Worm (Caenorhabditis elegans) whole organism, mixed stage, embryonic: ENCODE measurements around the gene T04H1.5.

ENCODE experiments used
- ceh-39 ChIP-seq: fragments of 150-350 bp; optimal IDR thresholded peaks from 2 replicates; lab custom pipeline; 2014; ENCODE audit warnings: missing biosample characterization, missing genetic modification characterization
- ceh-43 ChIP-seq: fragments of 200-800 bp; sonication (Bioruptor generic); optimal IDR thresholded peaks from 2 replicates; lab custom pipeline; 2018; ENCODE audit warnings: mild to moderate bottlenecking, missing genetic modification characterization, moderate library complexity, missing compliant biosample characterization
- ces-1 ChIP-seq: fragments of 150-350 bp; optimal IDR thresholded peaks from 2 replicates; lab custom pipeline; 2014; ENCODE audit warnings: missing biosample characterization, missing genetic modification reagents, missing genetic modification characterization
- cnd-1 ChIP-seq: fragments of 200-800 bp; sonication (Bioruptor generic); optimal IDR thresholded peaks from 2 replicates; lab custom pipeline; 2018; ENCODE audit warnings: mild to moderate bottlenecking, missing genetic modification characterization, missing compliant biosample characterization
- elt-1 ChIP-seq: sonication (generic microtip); optimal IDR thresholded peaks from 2 replicates; lab custom pipeline; 2017; ENCODE audit warnings: missing genetic modification characterization, mild to moderate bottlenecking, missing compliant biosample characterization, antibody characterized with exemption, moderate library complexity, borderline replicate concordance; ENCODE audit not compliant: insufficient read depth
- elt-3 ChIP-seq: fragments of 150-350 bp; optimal IDR thresholded peaks from 2 replicates; lab custom pipeline; 2014; ENCODE audit warnings: missing biosample characterization, missing genetic modification characterization
- lin-13 ChIP-seq: fragments of 150-350 bp; optimal IDR thresholded peaks from 2 replicates; lab custom pipeline; 2014; ENCODE audit warnings: missing biosample characterization, missing genetic modification characterization
- lsy-2 ChIP-seq: fragments of 150-350 bp; optimal IDR thresholded peaks from 2 replicates; lab custom pipeline; 2014; ENCODE audit warnings: missing biosample characterization, missing genetic modification characterization
- nhr-12 ChIP-seq: fragments of 150-350 bp; optimal IDR thresholded peaks from 2 replicates; lab custom pipeline; 2014; ENCODE audit warnings: missing biosample characterization, missing genetic modification characterization
- nhr-237 ChIP-seq: fragments of 150-350 bp; optimal IDR thresholded peaks from 2 replicates; lab custom pipeline; 2014; ENCODE audit warnings: missing biosample characterization, missing genetic modification characterization
- nhr-28 ChIP-seq: fragments of 150-350 bp; optimal IDR thresholded peaks from 2 replicates; lab custom pipeline; 2014; ENCODE audit warnings: missing biosample characterization, missing genetic modification characterization
- pha-4 ChIP-seq: fragments of 150-350 bp; optimal IDR thresholded peaks from 2 replicates; lab custom pipeline; 2018; ENCODE audit warnings: missing biosample characterization, missing genetic modification reagents, missing genetic modification characterization
- snpc-4 ChIP-seq: fragments of 150-350 bp; optimal IDR thresholded peaks from 2 replicates; lab custom pipeline; 2014; ENCODE audit warnings: missing biosample characterization, missing genetic modification characterization
- unc-39 ChIP-seq: fragments of 150-350 bp; optimal IDR thresholded peaks from 2 replicates; lab custom pipeline; 2014; ENCODE audit warnings: missing biosample characterization, missing genetic modification characterization

DNA sequence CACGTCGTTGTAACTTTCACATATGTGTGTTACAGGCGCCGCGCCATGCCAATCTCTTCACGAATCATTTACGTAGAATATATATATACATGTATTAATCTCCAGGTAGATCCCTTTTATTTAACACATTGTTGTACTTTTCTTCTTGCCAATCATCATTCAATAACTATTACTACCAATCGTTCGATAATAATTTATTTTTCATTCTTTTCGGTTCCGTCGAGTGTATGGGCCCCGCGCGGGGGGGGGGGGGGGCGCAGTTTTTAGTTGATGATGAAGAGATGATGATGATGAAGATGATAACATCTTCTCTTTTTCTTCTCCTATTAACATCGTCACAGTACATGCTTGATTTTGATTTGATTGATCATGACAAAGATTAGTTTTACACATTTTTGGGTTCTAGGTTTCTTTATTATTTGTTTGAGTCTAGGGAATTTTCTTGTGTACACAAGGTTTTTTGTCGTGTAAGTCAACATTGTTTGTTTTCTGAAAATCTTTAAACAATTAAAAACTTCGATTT is 48.2 kb downstream of the T04H1.5 start:
- TF ChIP-seq snpc-4 (tag; lab: Kevin White, UChicago) (no peak), nhr-12 (tag; lab: Kevin White, UChicago) (no peak), elt-3 (tag; lab: Kevin White, UChicago) (no peak), pha-4 (tag; lab: Kevin White, UChicago) (no peak), ceh-43 (GFP tag; lab: Kevin White, UChicago) (no peak), unc-39 (tag; lab: Kevin White, UChicago) (no peak), nhr-28 (tag; lab: Kevin White, UChicago) (no peak), elt-1 (tag; lab: Kevin White, UChicago) (no peak), ces-1 (GFP tag; lab: Kevin White, UChicago) (no peak), cnd-1 (tag; lab: Kevin White, UChicago) (no peak), nhr-237 (tag; lab: Kevin White, UChicago) (no peak), ceh-39 (tag; lab: Kevin White, UChicago) (no peak), lsy-2 (tag; lab: Kevin White, UChicago) (no peak), lin-13 (tag; lab: Kevin White, UChicago) (no peak)
